Fruit fly (Drosophila melanogaster): ENCODE measurements around the gene RpS21.

The RpS21 gene

dm6 chr2L:2855773-2856615, at the start of gene RpS21, which contains the start of gene CG3104:
Gene RpS21, plus strand, starts transcription at chr2L:2856070.
Gene CG3104, minus strand, starts transcription at chr2L:2855778.
- peak; percentile 74 for TF ChIP-seq CG17801 (GFP tag; optimal IDR thresholded peaks at IDR 0.05; ENCODE audit: partially characterized antibody)

- no peak for TF ChIP-seq CG17801 (GFP tag; optimal IDR thresholded peaks at IDR 0.05; ENCODE audit: partially characterized antibody)
Observed at dm6 chr2L:2806190-2806763, 49.6 kb upstream of the RpS21 start.

- TF ChIP-seq CG17801 (GFP tag; optimal IDR thresholded peaks at IDR 0.05; ENCODE audit: partially characterized antibody): no peak
Observed at dm6 chr2L:2807597-2807996, 48.3 kb upstream of the RpS21 start.

- TF ChIP-seq CG17801 (GFP tag; optimal IDR thresholded peaks at IDR 0.05; ENCODE audit: partially characterized antibody): no peak
Observed at dm6 chr2L:2808038-2808699, 47.7 kb upstream of the RpS21 start.

dm6 chr2L:2810831-2811230, 45.0 kb upstream of the RpS21 start:
- no peak for TF ChIP-seq CG17801 (GFP tag; optimal IDR thresholded peaks at IDR 0.05; ENCODE audit: partially characterized antibody)

- no peak for TF ChIP-seq CG17801 (GFP tag; optimal IDR thresholded peaks at IDR 0.05; ENCODE audit: partially characterized antibody)
Observed at dm6 chr2L:2812137-2812536, 43.7 kb upstream of the RpS21 start, which contains the start of gene CG2964. Gene CG2964, plus strand, starts transcription at chr2L:2812437.

- no peak for TF ChIP-seq CG17801 (GFP tag; optimal IDR thresholded peaks at IDR 0.05; ENCODE audit: partially characterized antibody)
Observed at dm6 chr2L:2815673-2816072, 40.2 kb upstream of the RpS21 start, which contains the start of gene G6P. Gene G6P, minus strand, starts transcription at chr2L:2815760.

dm6 chr2L:2825406-2825805, 30.5 kb upstream of the RpS21 start, which contains the start of gene CG3123:
Gene CG3123, minus strand, starts transcription at chr2L:2825506.
- no peak for TF ChIP-seq CG17801 (GFP tag; optimal IDR thresholded peaks at IDR 0.05; ENCODE audit: partially characterized antibody)

dm6 chr2L:2829637-2830340, 26.1 kb upstream of the RpS21 start, which contains the start of gene Duox:
Gene Duox, minus strand, starts transcription at chr2L:2830248.
- TF ChIP-seq CG17801 (GFP tag; optimal IDR thresholded peaks at IDR 0.05; ENCODE audit: partially characterized antibody): no peak

- peak; percentile 49 for TF ChIP-seq CG17801 (GFP tag; optimal IDR thresholded peaks at IDR 0.05; ENCODE audit: partially characterized antibody)
Observed at dm6 chr2L:2830341-2830800, 25.5 kb upstream of the RpS21 start.

dm6 chr2L:2837742-2838461, 18.0 kb upstream of the RpS21 start, which contains the start of the genes CG3119 and Cpr23B:
Gene CG3119, minus strand, starts transcription at chr2L:2837833.
Gene Cpr23B, plus strand, starts transcription at chr2L:2838411.
- no peak for TF ChIP-seq CG17801 (GFP tag; optimal IDR thresholded peaks at IDR 0.05; ENCODE audit: partially characterized antibody)

dm6 chr2L:2839850-2840249, 16.0 kb upstream of the RpS21 start, which contains the start of gene CG2975:
Gene CG2975, plus strand, starts transcription at chr2L:2840124.
- no peak for TF ChIP-seq CG17801 (GFP tag; optimal IDR thresholded peaks at IDR 0.05; ENCODE audit: partially characterized antibody)

dm6 chr2L:2840311-2840710, 15.6 kb upstream of the RpS21 start:
- TF ChIP-seq CG17801 (GFP tag; optimal IDR thresholded peaks at IDR 0.05; ENCODE audit: partially characterized antibody): no peak

dm6 chr2L:2844413-2844812, 11.5 kb upstream of the RpS21 start, which contains the start of gene CG18558:
Gene CG18558, minus strand, starts transcription at chr2L:2844513.
- TF ChIP-seq CG17801 (GFP tag; optimal IDR thresholded peaks at IDR 0.05; ENCODE audit: partially characterized antibody): no peak
